Fruit fly (Drosophila melanogaster): ENCODE measurements around the gene CG43739.

The CG43739 gene

DNA sequence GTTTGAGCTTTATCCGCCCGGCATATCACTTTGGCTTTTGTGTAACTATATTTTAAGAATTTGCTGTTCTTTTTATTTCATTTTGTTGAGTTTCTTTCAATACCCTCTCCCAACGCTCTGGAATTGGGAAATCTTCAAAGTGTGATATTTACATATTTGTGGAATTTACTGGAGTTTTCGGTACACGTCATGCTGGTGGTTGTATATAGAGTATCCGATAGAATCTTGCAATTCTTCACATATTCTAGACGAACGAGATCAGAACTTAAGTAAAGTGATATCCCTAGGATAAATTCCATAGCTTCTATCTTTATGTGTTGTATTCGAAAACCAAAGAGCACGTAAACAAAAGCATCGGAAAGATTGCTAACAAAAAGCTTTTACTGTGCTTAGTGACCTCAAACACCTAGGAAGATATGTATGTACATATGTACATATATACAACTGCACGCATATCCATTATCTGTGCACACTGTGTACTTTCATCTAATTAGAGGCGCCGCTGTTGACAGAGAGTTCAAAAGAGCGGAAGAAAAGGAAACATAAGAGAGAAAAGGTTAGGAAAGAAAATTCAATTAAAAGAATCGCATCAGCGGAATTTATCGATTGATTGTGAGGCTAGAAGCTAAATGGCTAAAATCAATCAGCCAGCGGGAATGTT is 21.9 kb downstream of the CG43739 start (continued):
- no peak for TF ChIP-seq CG34376 (GFP tag; optimal IDR thresholded peaks at IDR 0.05)
- TF ChIP-seq CG2129 (GFP tag; IDR thresholded peaks at IDR 0.05; ENCODE audit: partially characterized antibody) = no peak
- peak in 1 of 2 experiments; percentile 75 for TF ChIP-seq Hr78 (GFP tag; optimal IDR thresholded peaks at IDR 0.05)
- TF ChIP-seq gcm (GFP tag; optimal IDR thresholded peaks at IDR 0.05) = peak; percentile 59
- no peak for TF ChIP-seq sob (GFP tag; IDR thresholded peaks at IDR 0.05)
- peak; percentile 39; the same call in 1 of the 2 replicates for TF ChIP-seq HLH3B (GFP tag; IDR thresholded peaks at IDR 0.05)
- no peak for TF ChIP-seq crc (GFP tag; optimal IDR thresholded peaks at IDR 0.05)
- peak; percentile 84 for TF ChIP-seq CG12071 (GFP tag; optimal IDR thresholded peaks at IDR 0.05)
- TF ChIP-seq CG8089 (GFP tag; optimal IDR thresholded peaks at IDR 0.05) = peak; percentile 46
- no peak for TF ChIP-seq CG13287 (GFP tag; IDR thresholded peaks at IDR 0.05; ENCODE audit: partially characterized antibody)
- TF ChIP-seq HHEX (GFP tag; optimal IDR thresholded peaks at IDR 0.05) = peak; percentile 69
- TF ChIP-seq CG17186 (GFP tag; optimal IDR thresholded peaks at IDR 0.05) = no peak
- no peak for TF ChIP-seq CG6765 (GFP tag; optimal IDR thresholded peaks at IDR 0.05)
- no peak for TF ChIP-seq ap (GFP tag; IDR thresholded peaks at IDR 0.05)
- peak; percentile 48 for TF ChIP-seq CG12299 (tag; optimal IDR thresholded peaks at IDR 0.05)
- TF ChIP-seq CG15269 (tag; optimal IDR thresholded peaks at IDR 0.05) = peak; percentile 32
- no peak for TF ChIP-seq HmgZ (tag; optimal IDR thresholded peaks at IDR 0.05)
- no peak for TF ChIP-seq Trl (optimal IDR thresholded peaks at IDR 0.05)
- no peak for TF ChIP-seq Trl (GFP tag; optimal IDR thresholded peaks at IDR 0.05)
- TF ChIP-seq sens (GFP tag) = peak; percentile 88
- TF ChIP-seq mam (GFP tag; optimal IDR thresholded peaks at IDR 0.05) = no peak
- peak; percentile 26 for TF ChIP-seq CG33213 (GFP tag; optimal IDR thresholded peaks at IDR 0.05)
- no peak for TF ChIP-seq CG31224 (GFP tag; IDR thresholded peaks at IDR 0.05)
- TF ChIP-seq CG10267 (tag; optimal IDR thresholded peaks at IDR 0.05) = no peak
- TF ChIP-seq lbe (GFP tag; optimal IDR thresholded peaks at IDR 0.05) = no peak
- no peak for TF ChIP-seq Nf-YC (tag; optimal IDR thresholded peaks at IDR 0.05)
- no peak for TF ChIP-seq ase (GFP tag; IDR thresholded peaks at IDR 0.05)
- no peak for TF ChIP-seq CG2889 (GFP tag; IDR thresholded peaks at IDR 0.05)
- TF ChIP-seq dm (GFP tag; optimal IDR thresholded peaks at IDR 0.05) = no peak
- no peak; the same call in 2 of the 3 replicates for TF ChIP-seq CG2199 (GFP tag; IDR thresholded peaks at IDR 0.05)
- peak; percentile 13 for TF ChIP-seq CG15514 (GFP tag; optimal IDR thresholded peaks at IDR 0.05)
- TF ChIP-seq CG4707 (GFP tag; optimal IDR thresholded peaks at IDR 0.05) = peak; percentile 89
- peak; percentile 62; the same call in 2 of the 3 replicates for TF ChIP-seq so (GFP tag; IDR thresholded peaks at IDR 0.05)
- TF ChIP-seq slbo (GFP tag; IDR thresholded peaks at IDR 0.05) = no peak
- TF ChIP-seq CG18476 (GFP tag; optimal IDR thresholded peaks at IDR 0.05) = peak; percentile 11
- TF ChIP-seq Dip2 (GFP tag; IDR thresholded peaks at IDR 0.05) = no peak
- TF ChIP-seq Tbp (GFP tag; optimal IDR thresholded peaks at IDR 0.05) = no peak
- TF ChIP-seq Poxn (GFP tag; IDR thresholded peaks at IDR 0.05) = no peak
- no peak for TF ChIP-seq hb (GFP tag; IDR thresholded peaks at IDR 0.05; ENCODE audit: partially characterized antibody)
- TF ChIP-seq tap (tag; optimal IDR thresholded peaks at IDR 0.05) = peak; percentile 42
- no peak for TF ChIP-seq CG8359 (GFP tag; optimal IDR thresholded peaks at IDR 0.05; ENCODE audit: borderline replicate concordance)
- TF ChIP-seq Pdp1 (GFP tag; optimal IDR thresholded peaks at IDR 0.05) = no peak
- no peak for TF ChIP-seq Dad (GFP tag; optimal IDR thresholded peaks at IDR 0.05)
- no peak for TF ChIP-seq zf30C (GFP tag; optimal IDR thresholded peaks at IDR 0.05)
- TF ChIP-seq MESR4 (GFP tag; optimal IDR thresholded peaks at IDR 0.05) = no peak
- TF ChIP-seq row (GFP tag; IDR thresholded peaks at IDR 0.05) = peak; percentile 21; the same call in 1 of the 3 replicates
- TF ChIP-seq maf-S (GFP tag; optimal IDR thresholded peaks at IDR 0.05) = no peak
- no peak for TF ChIP-seq CG6654 (GFP tag; optimal IDR thresholded peaks at IDR 0.05)
- TF ChIP-seq Hmx (GFP tag; optimal IDR thresholded peaks at IDR 0.05) = no peak
- peak; percentile 89 for TF ChIP-seq fd64A (GFP tag; optimal IDR thresholded peaks at IDR 0.05)
